Fruit fly (Drosophila melanogaster) whole organism, pupa: ENCODE results near the gene Pka-C3.

Source experiments
- CG10348 ChIP-seq: fragments of 200-800 bp; sonication (Bioruptor generic); IDR thresholded peaks from 2 replicates; pipeline ENCODE4 v1.3.6; 2022; ENCODE audit warnings: missing biosample characterization, missing genetic modification characterization
- CG12605 ChIP-seq: fragments of 200-800 bp; sonication (Bioruptor generic); IDR thresholded peaks from 2 replicates; pipeline ENCODE4 v1.3.6; 2022; ENCODE audit warnings: missing biosample characterization, missing genetic modification characterization
- CG13204 ChIP-seq: fragments of 200-800 bp; sonication (Bioruptor generic); optimal IDR thresholded peaks from 2 replicates; lab custom pipeline; 2018; ENCODE audit warnings: missing biosample characterization, mild to moderate bottlenecking, missing genetic modification characterization, moderate library complexity
- CG17806 ChIP-seq: fragments of 200-800 bp; sonication (Bioruptor generic); optimal IDR thresholded peaks from 2 replicates; lab custom pipeline; 2018; ENCODE audit warnings: missing biosample characterization, mild to moderate bottlenecking, missing genetic modification characterization, moderate library complexity
- CG32121 ChIP-seq: fragments of 200-800 bp; sonication (Bioruptor generic); IDR thresholded peaks from 2 replicates; pipeline ENCODE4 v1.3.6; 2022; ENCODE audit warnings: missing biosample characterization, missing genetic modification characterization
- CG34367 ChIP-seq: fragments of 200-800 bp; sonication (Bioruptor generic); optimal IDR thresholded peaks from 2 replicates; lab custom pipeline; 2018; ENCODE audit warnings: missing biosample characterization, mild to moderate bottlenecking, missing genetic modification characterization
- CG4496 ChIP-seq: fragments of 200-800 bp; sonication (Bioruptor generic); IDR thresholded peaks from 3 replicates; pipeline ENCODE4 v1.3.6; 2022; ENCODE audit warnings: missing biosample characterization, missing genetic modification characterization
- CG8159 ChIP-seq: fragments of 200-800 bp; sonication (Bioruptor generic); optimal IDR thresholded peaks from 3 replicates; lab custom pipeline; 2018; ENCODE audit warnings: missing biosample characterization, mild to moderate bottlenecking, missing genetic modification characterization, moderate library complexity
- CG8301 ChIP-seq: fragments of 200-800 bp; sonication (Bioruptor generic); optimal IDR thresholded peaks from 2 replicates; lab custom pipeline; 2018; ENCODE audit warnings: missing biosample characterization, mild to moderate bottlenecking, missing genetic modification characterization
- CG9948 ChIP-seq: fragments of 200-800 bp; sonication (Bioruptor generic); optimal IDR thresholded peaks from 2 replicates; lab custom pipeline; 2018; ENCODE audit warnings: missing biosample characterization, mild to moderate bottlenecking, missing genetic modification characterization, moderate library complexity
- EcR ChIP-seq: fragments of 200-800 bp; sonication (Bioruptor generic); optimal IDR thresholded peaks from 3 replicates; lab custom pipeline; 2019; ENCODE audit warnings: missing biosample characterization, missing genetic modification characterization, mild to moderate bottlenecking, moderate library complexity, missing genetic modification reagents
- Pif1B ChIP-seq: fragments of 200-800 bp; sonication (Bioruptor generic); optimal IDR thresholded peaks from 3 replicates; lab custom pipeline; 2016; ENCODE audit warnings: missing biosample characterization, missing genetic modification characterization
- Snoo ChIP-seq: fragments of 200-800 bp; sonication (Bioruptor generic); optimal IDR thresholded peaks from 3 replicates; lab custom pipeline; 2017; ENCODE audit warnings: missing biosample characterization, mild to moderate bottlenecking, missing genetic modification characterization, inconsistent platforms
- fd96Ca ChIP-seq: fragments of 200-800 bp; sonication (Bioruptor generic); IDR thresholded peaks from 3 replicates; pipeline ENCODE4 v1.3.6; 2022; ENCODE audit warnings: missing biosample characterization, missing genetic modification characterization

DNA sequence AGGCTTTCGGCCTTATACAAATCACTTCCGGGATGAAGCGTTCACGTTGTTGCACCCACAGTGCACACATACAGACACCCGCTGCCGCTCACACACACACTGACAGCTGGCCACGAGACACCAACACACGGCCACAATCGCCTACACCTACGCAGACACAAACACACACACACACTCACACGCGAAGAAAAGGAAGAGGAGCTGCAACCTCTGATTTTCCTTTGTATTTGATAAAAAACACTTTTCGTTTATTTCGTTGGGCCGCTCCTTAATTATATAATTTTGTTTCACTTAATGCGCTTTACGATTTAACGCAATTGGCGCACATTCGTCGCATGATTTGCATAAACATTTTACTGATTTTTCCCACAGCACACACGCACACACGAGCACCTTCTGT lies 30.3 kb downstream of the Pka-C3 start:
- no peak for TF ChIP-seq CG8159 (tag; lab: Kevin White, UChicago)
- no peak for TF ChIP-seq CG9948
- no peak for TF ChIP-seq EcR (GFP tag; lab: Kevin White, UChicago)
- TF ChIP-seq CG13204 (GFP tag; lab: Kevin White, UChicago), result no peak
- TF ChIP-seq CG12605, result no peak
- TF ChIP-seq Snoo (tag; lab: Kevin White, UChicago), result no peak
- no peak for TF ChIP-seq CG34367
- no peak for TF ChIP-seq Pif1B
- no peak for TF ChIP-seq CG4496 (GFP tag; lab: Robert Waterston, UW)
- no peak for TF ChIP-seq CG8301
- TF ChIP-seq CG10348, result no peak
- no peak for TF ChIP-seq CG32121
- no peak for TF ChIP-seq CG17806 (tag; lab: Kevin White, UChicago)
- no peak for TF ChIP-seq fd96Ca (GFP tag; lab: Robert Waterston, UW)
